Fruit fly (Drosophila melanogaster) Kc167 (cell line): Measurements from ENCODE around the gene Hmbs.

Source experiments
- Myc ChIP-seq: fragments of >200 bp; optimal IDR thresholded peaks from 2 replicates; lab custom pipeline; 2017; ENCODE audit warnings: missing external identifiers
- Sin3A ChIP-seq: fragments of >200 bp; optimal IDR thresholded peaks from 2 replicates; lab custom pipeline; 2018; ENCODE audit warnings: missing external identifiers

dm6 chr3L:1330420-1330819 lies 4.3 kb upstream of the Hmbs start:
- TF ChIP-seq Sin3A (lab: Kevin White, UChicago) (no peak), Myc (lab: Kevin White, UChicago) (no peak)
